Worm (Caenorhabditis elegans) whole organism, L1 larva: Measurements from ENCODE around the gene nhr-53.
"Not testable (repeated sequence)": the region's sequence is repeated elsewhere in the genome, so short reads cannot be mapped to it uniquely, and the experiment has no call there.

Experiments
- C04F5.9 ChIP-seq: sonication (generic microtip); optimal IDR thresholded peaks from 2 replicates; lab custom pipeline; 2016; ENCODE audit warnings: missing genetic modification characterization, missing compliant biosample characterization
- C16A3.4 ChIP-seq: fragments of 150-350 bp; optimal IDR thresholded peaks from 2 replicates; lab custom pipeline; 2014; ENCODE audit warnings: missing biosample characterization, missing genetic modification characterization
- F16B12.6 ChIP-seq: fragments of 150-350 bp; optimal IDR thresholded peaks from 2 replicates; lab custom pipeline; 2014; ENCODE audit warnings: missing biosample characterization, missing genetic modification characterization
- Y116A8C.19 ChIP-seq: sonication (generic microtip); optimal IDR thresholded peaks from 2 replicates; lab custom pipeline; 2016; ENCODE audit warnings: missing compliant biosample characterization, missing genetic modification characterization, borderline replicate concordance
- alr-1 ChIP-seq: fragments of 200-800 bp; sonication (Bioruptor generic); optimal IDR thresholded peaks from 2 replicates; lab custom pipeline; 2018; ENCODE audit warnings: borderline replicate concordance, mild to moderate bottlenecking, missing genetic modification characterization, missing compliant biosample characterization
- ceh-90 ChIP-seq: sonication (generic microtip); optimal IDR thresholded peaks from 2 replicates; lab custom pipeline; 2016; ENCODE audit warnings: missing genetic modification characterization, missing compliant biosample characterization
- ces-1 ChIP-seq: fragments of 150-350 bp; optimal IDR thresholded peaks from 2 replicates; lab custom pipeline; 2014; ENCODE audit warnings: missing biosample characterization, missing genetic modification reagents, missing genetic modification characterization
- efl-1 ChIP-seq, 4 experiments: fragments of 150-350 bp; optimal IDR thresholded peaks in 3 of 4; peaks in 1 of 4; 1 replicate in 1 of 4; 2 replicates in 3 of 4; lab custom pipeline; 2014; ENCODE audit warnings: missing biosample characterization in 2 of 4, missing genetic modification characterization in 2 of 4, missing genetic modification reagents in 2 of 4
- egl-13 ChIP-seq: sonication (generic microtip); optimal IDR thresholded peaks from 2 replicates; lab custom pipeline; 2016; ENCODE audit warnings: missing genotype, missing genetic modification reagents, missing genetic modification characterization, missing compliant biosample characterization
- ets-5 ChIP-seq: fragments of 200-800 bp; sonication (Bioruptor generic); IDR thresholded peaks from 2 replicates; pipeline ENCODE4 v1.3.6; 2022; ENCODE audit warnings: missing genetic modification characterization, missing compliant biosample characterization
- fkh-4 ChIP-seq: sonication (generic microtip); optimal IDR thresholded peaks from 2 replicates; lab custom pipeline; 2016; ENCODE audit warnings: missing compliant biosample characterization, missing genetic modification characterization, borderline replicate concordance
- grh-1 ChIP-seq: fragments of 200-800 bp; sonication (Bioruptor generic); IDR thresholded peaks from 2 replicates; pipeline ENCODE4 v1.3.6; 2022; ENCODE audit warnings: missing genetic modification reagents, missing genetic modification characterization, missing compliant biosample characterization
- lin-14 ChIP-seq: fragments of 200-800 bp; sonication (Bioruptor generic); optimal IDR thresholded peaks from 2 replicates; lab custom pipeline; 2018; ENCODE audit warnings: mild to moderate bottlenecking, missing genetic modification characterization, moderate library complexity, missing compliant biosample characterization
- mab-9 ChIP-seq: fragments of 200-800 bp; sonication (Bioruptor generic); IDR thresholded peaks from 2 replicates; pipeline ENCODE4 v1.3.6; 2022; ENCODE audit warnings: missing genetic modification reagents, missing genetic modification characterization, missing compliant biosample characterization
- mdl-1 ChIP-seq, 2 experiments: fragments of 150-350 bp; optimal IDR thresholded peaks; 2 replicates each; lab custom pipeline; 2014 to 2017; ENCODE audit warnings: missing biosample characterization in 2 of 2, missing genetic modification characterization in 2 of 2, inconsistent platforms in 1 of 2
- mef-2 ChIP-seq: fragments of 150-350 bp; optimal IDR thresholded peaks from 2 replicates; lab custom pipeline; 2014; ENCODE audit warnings: missing biosample characterization, missing genetic modification characterization
- mep-1 ChIP-seq: fragments of 150-350 bp; optimal IDR thresholded peaks from 2 replicates; lab custom pipeline; 2014; ENCODE audit warnings: missing biosample characterization, missing genetic modification characterization
- nhr-11 ChIP-seq: fragments of 150-350 bp; optimal IDR thresholded peaks from 2 replicates; lab custom pipeline; 2014; ENCODE audit warnings: missing biosample characterization, missing genetic modification characterization
- nhr-12 ChIP-seq: sonication (generic microtip); optimal IDR thresholded peaks from 2 replicates; lab custom pipeline; 2017; ENCODE audit warnings: missing biosample characterization, missing genetic modification characterization
- nhr-19 ChIP-seq: fragments of 200-800 bp; sonication (Bioruptor generic); conservative IDR thresholded peaks from 2 replicates; pipeline ENCODE4 v1.3.6; 2022; ENCODE audit warnings: missing genetic modification characterization, missing compliant biosample characterization
- nhr-28 ChIP-seq: fragments of 150-350 bp; optimal IDR thresholded peaks from 2 replicates; lab custom pipeline; 2014; ENCODE audit warnings: missing biosample characterization, missing genetic modification characterization
- nhr-71 ChIP-seq: sonication (generic microtip); optimal IDR thresholded peaks from 2 replicates; lab custom pipeline; 2016; ENCODE audit warnings: mild to moderate bottlenecking, missing genetic modification characterization, moderate library complexity, missing compliant biosample characterization
- nhr-84 ChIP-seq: sonication (generic microtip); optimal IDR thresholded peaks from 2 replicates; lab custom pipeline; 2017; ENCODE audit warnings: missing biosample characterization, missing genetic modification characterization
- pqm-1 ChIP-seq: sonication (generic microtip); optimal IDR thresholded peaks from 3 replicates; lab custom pipeline; 2017; ENCODE audit warnings: missing biosample characterization, missing genetic modification characterization
- skn-1 ChIP-seq: fragments of 150-350 bp; optimal IDR thresholded peaks from 2 replicates; lab custom pipeline; 2014; ENCODE audit warnings: missing biosample characterization, missing genetic modification characterization
- snu-23 ChIP-seq: sonication (generic microtip); optimal IDR thresholded peaks from 2 replicates; lab custom pipeline; 2016; ENCODE audit warnings: missing genetic modification characterization, missing compliant biosample characterization
- swsn-7 ChIP-seq: sonication (generic microtip); optimal IDR thresholded peaks from 2 replicates; lab custom pipeline; 2016; ENCODE audit warnings: missing genetic modification characterization, missing compliant biosample characterization
- tbx-2 ChIP-seq: sonication (generic microtip); optimal IDR thresholded peaks from 2 replicates; lab custom pipeline; 2016; ENCODE audit warnings: missing genetic modification characterization, missing compliant biosample characterization
- unc-98 ChIP-seq: fragments of 200-800 bp; sonication (Bioruptor generic); IDR thresholded peaks from 2 replicates; pipeline ENCODE4 v1.3.6; 2022; ENCODE audit warnings: missing genetic modification characterization, missing compliant biosample characterization
- vab-15 ChIP-seq: sonication (generic microtip); optimal IDR thresholded peaks from 2 replicates; lab custom pipeline; 2017; ENCODE audit warnings: missing genotype, mild to moderate bottlenecking, missing genetic modification characterization, missing compliant biosample characterization
- xbp-1 ChIP-seq: sonication (generic microtip); optimal IDR thresholded peaks from 2 replicates; lab custom pipeline; 2016; ENCODE audit warnings: missing genetic modification characterization, missing compliant biosample characterization
- zag-1 ChIP-seq: fragments of 150-350 bp; optimal IDR thresholded peaks from 2 replicates; lab custom pipeline; 2014; ENCODE audit warnings: missing biosample characterization, missing genetic modification characterization
- zip-4 ChIP-seq: fragments of 200-800 bp; sonication (Bioruptor generic); optimal IDR thresholded peaks from 2 replicates; lab custom pipeline; 2018; ENCODE audit warnings: mild to moderate bottlenecking, missing genetic modification characterization, moderate library complexity, missing compliant biosample characterization

The nhr-53 gene

ce11 chrV:15702263-15702662, at the start of gene nhr-53:
Gene nhr-53 (minus strand): TSS chrV:15702363.
- TF ChIP-seq nhr-11 (tag; lab: Kevin White, UChicago) = no peak
- no peak for TF ChIP-seq efl-1 (optimal IDR thresholded peaks at IDR 0.05; lab: Kevin White, UChicago)
- TF ChIP-seq efl-1 (GFP tag; optimal IDR thresholded peaks at IDR 0.05 in 1 of 2; lab: Kevin White, UChicago) = peak in 1 of 2 experiments; percentile 30
- TF ChIP-seq, all 84 proteins: peak for 1

- no peak for TF ChIP-seq xbp-1 (tag; lab: Kevin White, UChicago)
- no peak for TF ChIP-seq ces-1 (GFP tag; lab: Kevin White, UChicago)
Measured at ce11 chrV:15750130-15750529, 48.0 kb upstream of the nhr-53 start, which contains the start of gene str-6. Gene str-6 (minus strand): TSS chrV:15750230.

DNA sequence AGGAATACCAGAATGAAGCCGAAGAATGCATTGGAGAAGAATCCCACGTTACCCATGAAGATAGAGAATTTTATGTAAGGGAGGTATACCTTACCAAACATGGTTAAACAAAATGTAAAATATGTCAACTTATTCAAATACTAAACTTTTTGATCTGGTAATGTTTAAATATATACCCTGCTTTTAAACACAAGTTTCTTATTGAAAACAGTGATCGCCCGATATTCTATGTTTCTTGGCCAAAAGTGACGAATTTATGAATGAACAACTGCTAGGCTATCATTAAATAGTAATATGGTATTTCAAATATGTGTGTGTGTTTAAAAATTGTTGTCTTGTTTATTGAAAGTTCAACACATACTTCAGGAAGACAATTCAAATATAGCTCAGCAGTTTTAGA, 46.2 kb upstream of the nhr-53 start, which contains the start of gene T23D5.8:
T23D5.8 (minus strand) TSS at position 101 of the 400 bp plus-strand sequence.
- not testable (repeated sequence) for TF ChIP-seq F16B12.6; ceh-90 (tag; lab: Kevin White, UChicago); alr-1 (tag; lab: Kevin White, UChicago)

- not testable (repeated sequence) for TF ChIP-seq snu-23 (GFP tag; lab: Kevin White, UChicago); skn-1 (tag; lab: Kevin White, UChicago); Y116A8C.19 (tag; lab: Kevin White, UChicago)
Measured at ce11 chrV:15744366-15744765, 42.2 kb upstream of the nhr-53 start, which contains the start of gene str-19. Gene str-19 (minus strand): TSS chrV:15744466.

ce11 chrV:15741851-15742250, 39.7 kb upstream of the nhr-53 start, which contains the start of gene str-18:
Gene str-18 (minus strand): TSS chrV:15741951.
- TF ChIP-seq grh-1 (GFP tag; lab: Robert Waterston, UW) (no peak), snu-23 (GFP tag; lab: Kevin White, UChicago) (no peak), lin-14 (no peak), C04F5.9 (tag; lab: Kevin White, UChicago) (no peak), zag-1 (tag; lab: Kevin White, UChicago) (no peak), nhr-71 (tag; lab: Kevin White, UChicago) (no peak), Y116A8C.19 (tag; lab: Kevin White, UChicago) (no peak), nhr-19 (GFP tag; lab: Robert Waterston, UW) (no peak), efl-1 (optimal IDR thresholded peaks at IDR 0.05; lab: Kevin White, UChicago) (no peak), efl-1 (GFP tag; optimal IDR thresholded peaks at IDR 0.05 in 1 of 2; lab: Kevin White, UChicago) (no peak), C16A3.4 (no peak), zip-4 (GFP tag; lab: Kevin White, UChicago) (no peak), mef-2 (tag; lab: Kevin White, UChicago) (no peak)

ce11 chrV:15735720-15736119, 33.6 kb upstream of the nhr-53 start, which contains the start of gene str-27:
Gene str-27 (minus strand): TSS chrV:15735820.
- no peak for TF ChIP-seq vab-15
- TF ChIP-seq, all 84 proteins: peak for 0

DNA sequence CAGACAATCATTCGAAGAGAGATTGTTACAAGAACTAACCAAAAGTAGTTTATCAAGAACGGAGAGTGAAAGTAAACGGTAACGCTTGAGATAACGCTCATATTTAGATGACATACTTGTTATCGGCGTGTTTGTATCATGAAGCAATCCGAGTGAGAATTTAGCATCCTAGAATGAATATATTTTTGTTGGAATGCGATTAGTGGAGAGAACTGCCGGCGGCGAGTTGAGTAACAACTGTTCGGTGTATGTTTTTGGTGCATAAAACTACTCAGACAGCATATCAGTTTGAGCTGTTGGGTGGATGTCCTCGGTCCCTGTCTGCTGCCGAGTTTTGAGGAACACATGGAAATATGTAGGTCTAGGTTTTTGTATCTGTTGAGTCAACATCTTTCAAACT, 31.4 kb upstream of the nhr-53 start, which contains the start of gene T23D5.3:
T23D5.3 (minus strand) TSS at position 101 of the 400 bp plus-strand sequence.
- no peak for TF ChIP-seq mef-2 (tag; lab: Kevin White, UChicago)
- no peak for TF ChIP-seq C04F5.9 (tag; lab: Kevin White, UChicago)
- no peak for TF ChIP-seq egl-13 (tag; lab: Kevin White, UChicago)
- no peak for TF ChIP-seq nhr-12 (tag; lab: Kevin White, UChicago)

DNA sequence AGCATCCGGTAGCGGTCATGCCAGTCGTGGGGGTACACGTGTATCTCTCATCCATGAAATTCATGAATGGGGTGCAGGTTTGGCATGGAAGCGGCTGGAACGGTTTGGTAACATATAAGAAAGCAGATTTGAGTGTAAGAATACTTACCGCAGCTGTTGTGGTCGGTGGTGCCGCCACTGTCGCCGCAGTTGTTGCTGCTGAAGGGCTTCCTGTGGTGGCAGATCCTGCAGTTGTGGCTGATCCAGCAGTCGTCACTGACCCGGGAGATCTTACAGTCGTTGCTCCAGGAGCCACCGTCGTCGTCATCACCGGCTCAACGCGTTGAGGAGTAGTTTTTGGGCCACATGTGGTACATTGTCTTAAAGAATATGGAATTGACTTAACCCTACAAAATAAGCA, 30.9 kb upstream of the nhr-53 start:
- TF ChIP-seq mab-9 (GFP tag; lab: Robert Waterston, UW) (no peak), nhr-11 (tag; lab: Kevin White, UChicago) (no peak), mdl-1 (tag; optimal IDR thresholded peaks at IDR 0.05; lab: Kevin White, UChicago) (no peak), tbx-2 (tag; lab: Kevin White, UChicago) (no peak), nhr-84 (tag; lab: Kevin White, UChicago) (no peak), ces-1 (GFP tag; lab: Kevin White, UChicago) (no peak), nhr-28 (no peak), ets-5 (GFP tag; lab: Robert Waterston, UW) (no peak), pqm-1 (no peak), unc-98 (GFP tag; lab: Robert Waterston, UW) (no peak), swsn-7 (tag; lab: Kevin White, UChicago) (no peak), fkh-4 (tag; lab: Kevin White, UChicago) (no peak), mep-1 (tag; lab: Kevin White, UChicago) (no peak)
